Fruit fly (Drosophila melanogaster) whole organism, prepupa: ENCODE results near the gene lawc.
A peak's percentile ranks its signal among the peaks of the same experiment; 100 is the strongest.

Experiments
- Blimp-1 ChIP-seq: fragments of 200-800 bp; sonication (Bioruptor generic); optimal IDR thresholded peaks from 3 replicates; lab custom pipeline; 2017; ENCODE audit warnings: missing biosample characterization, missing genetic modification characterization, mild to moderate bottlenecking, moderate library complexity, missing genetic modification reagents
- CG10669 ChIP-seq: fragments of 200-800 bp; sonication (Bioruptor generic); optimal IDR thresholded peaks from 3 replicates; lab custom pipeline; 2018; ENCODE audit warnings: missing biosample characterization, mild to moderate bottlenecking, missing genetic modification characterization, moderate library complexity
- CG11762 ChIP-seq: fragments of 200-800 bp; sonication (Bioruptor generic); optimal IDR thresholded peaks from 3 replicates; lab custom pipeline; 2016; ENCODE audit warnings: missing biosample characterization, missing genetic modification characterization; ENCODE audit not compliant: insufficient read depth
- CG11902 ChIP-seq: fragments of 200-800 bp; sonication (Bioruptor generic); optimal IDR thresholded peaks from 3 replicates; lab custom pipeline; 2016; ENCODE audit warnings: missing biosample characterization, missing genetic modification characterization
- CG15336 ChIP-seq: fragments of 200-800 bp; sonication (Bioruptor generic); IDR thresholded peaks from 2 replicates; pipeline ENCODE4 v1.3.6; 2022; ENCODE audit warnings: missing biosample characterization, missing genetic modification characterization
- CG1621 ChIP-seq: fragments of 200-800 bp; sonication (Bioruptor generic); optimal IDR thresholded peaks from 3 replicates; lab custom pipeline; 2018; ENCODE audit warnings: missing biosample characterization, mild to moderate bottlenecking, missing genetic modification characterization
- CG3032 ChIP-seq: fragments of 200-800 bp; optimal IDR thresholded peaks from 2 replicates; lab custom pipeline; 2019; ENCODE audit warnings: missing biosample characterization, mild to moderate bottlenecking, missing genetic modification characterization, moderate library complexity
- CG31627 ChIP-seq: fragments of 200-800 bp; sonication (Bioruptor generic); optimal IDR thresholded peaks from 3 replicates; lab custom pipeline; 2016; ENCODE audit warnings: missing biosample characterization, missing genetic modification characterization
- CG34406 ChIP-seq: fragments of 200-800 bp; sonication (Bioruptor generic); optimal IDR thresholded peaks from 3 replicates; lab custom pipeline; 2016; ENCODE audit warnings: missing biosample characterization, missing genetic modification characterization
- CG3919 ChIP-seq: fragments of 200-800 bp; sonication (Bioruptor generic); optimal IDR thresholded peaks from 3 replicates; lab custom pipeline; 2016; ENCODE audit warnings: missing biosample characterization, missing genetic modification characterization
- CG6276 ChIP-seq: fragments of 200-800 bp; sonication (Bioruptor generic); optimal IDR thresholded peaks from 2 replicates; lab custom pipeline; 2017; ENCODE audit warnings: missing biosample characterization, mild to moderate bottlenecking, missing genetic modification characterization
- CG6792 ChIP-seq: fragments of 200-800 bp; sonication (Bioruptor generic); optimal IDR thresholded peaks from 3 replicates; lab custom pipeline; 2016; ENCODE audit warnings: missing biosample characterization, missing genetic modification characterization
- CG7368 ChIP-seq: fragments of 200-800 bp; sonication (Bioruptor generic); optimal IDR thresholded peaks from 3 replicates; lab custom pipeline; 2016; ENCODE audit warnings: missing biosample characterization, missing genetic modification characterization
- CG8119 ChIP-seq: fragments of 200-800 bp; sonication (Bioruptor generic); IDR thresholded peaks from 3 replicates; pipeline ENCODE4 v1.3.6; 2022; ENCODE audit warnings: missing biosample characterization, missing genetic modification characterization
- CG8319 ChIP-seq: fragments of 200-800 bp; sonication (Bioruptor generic); optimal IDR thresholded peaks from 3 replicates; lab custom pipeline; 2016; ENCODE audit warnings: missing biosample characterization, missing genetic modification characterization
- CG8632 ChIP-seq: fragments of 200-800 bp; sonication (Bioruptor generic); optimal IDR thresholded peaks from 3 replicates; lab custom pipeline; 2016; ENCODE audit warnings: missing biosample characterization, missing genetic modification characterization
- CG9139 ChIP-seq: fragments of 200-800 bp; sonication (Bioruptor generic); optimal IDR thresholded peaks from 3 replicates; lab custom pipeline; 2017; ENCODE audit warnings: missing biosample characterization, mild to moderate bottlenecking, missing genetic modification characterization
- Eip75B ChIP-seq: fragments of 200-800 bp; sonication (Bioruptor generic); optimal IDR thresholded peaks from 3 replicates; lab custom pipeline; 2016; ENCODE audit warnings: missing biosample characterization, missing genetic modification characterization
- Eip78C ChIP-seq: fragments of 200-800 bp; sonication (Bioruptor generic); peaks from one replicate; lab custom pipeline; 2016; ENCODE audit warnings: missing biosample characterization, missing genetic modification characterization
- Eip93F ChIP-seq: fragments of 200-800 bp; sonication (Bioruptor generic); optimal IDR thresholded peaks from 2 replicates; lab custom pipeline; 2016; ENCODE audit warnings: missing biosample characterization, mild to moderate bottlenecking, missing genetic modification characterization
- Ets21C ChIP-seq: fragments of 200-800 bp; sonication (Bioruptor generic); optimal IDR thresholded peaks from 3 replicates; lab custom pipeline; 2016; ENCODE audit warnings: missing biosample characterization, missing genetic modification characterization
- Ets96B ChIP-seq: fragments of 200-800 bp; optimal IDR thresholded peaks from 2 replicates; lab custom pipeline; 2019; ENCODE audit warnings: missing biosample characterization, mild to moderate bottlenecking, missing genetic modification characterization, moderate library complexity
- Gug ChIP-seq: fragments of 200-800 bp; sonication (Bioruptor generic); IDR thresholded peaks from 2 replicates; pipeline ENCODE4 v1.3.6; 2022; ENCODE audit warnings: missing biosample characterization, missing genetic modification characterization
- Lpt ChIP-seq: fragments of 200-800 bp; sonication (Bioruptor generic); optimal IDR thresholded peaks from 3 replicates; lab custom pipeline; 2016; ENCODE audit warnings: missing biosample characterization, missing genetic modification characterization
- OdsH ChIP-seq: fragments of 200-800 bp; sonication (Bioruptor generic); optimal IDR thresholded peaks from 3 replicates; lab custom pipeline; 2016; ENCODE audit warnings: missing biosample characterization, missing genetic modification characterization
- Smox ChIP-seq: fragments of 200-800 bp; sonication (Bioruptor generic); optimal IDR thresholded peaks from 3 replicates; lab custom pipeline; 2016; ENCODE audit warnings: missing biosample characterization, missing genetic modification characterization
- Sox102F ChIP-seq: fragments of 200-800 bp; sonication (Bioruptor generic); optimal IDR thresholded peaks from 2 replicates; lab custom pipeline; 2016; ENCODE audit warnings: missing biosample characterization, mild to moderate bottlenecking, missing genetic modification characterization
- Sox14 ChIP-seq: fragments of 200-800 bp; sonication (Bioruptor generic); optimal IDR thresholded peaks from 3 replicates; lab custom pipeline; 2016; ENCODE audit warnings: missing biosample characterization, missing genetic modification characterization
- Sox15 ChIP-seq: fragments of 200-800 bp; sonication (Bioruptor generic); optimal IDR thresholded peaks from 3 replicates; lab custom pipeline; 2016; ENCODE audit warnings: missing biosample characterization, missing genetic modification characterization
- acj6 ChIP-seq: fragments of 200-800 bp; sonication (Bioruptor generic); optimal IDR thresholded peaks from 3 replicates; lab custom pipeline; 2016; ENCODE audit warnings: missing biosample characterization, missing genetic modification characterization
- cyc ChIP-seq: fragments of 200-800 bp; sonication (Bioruptor generic); optimal IDR thresholded peaks from 3 replicates; lab custom pipeline; 2016; ENCODE audit warnings: missing biosample characterization, missing genetic modification characterization
- dac ChIP-seq: fragments of 200-800 bp; sonication (Bioruptor generic); optimal IDR thresholded peaks from 2 replicates; lab custom pipeline; 2017; ENCODE audit warnings: missing biosample characterization, mild to moderate bottlenecking, missing genetic modification characterization
- esn ChIP-seq: fragments of 200-800 bp; sonication (Bioruptor generic); optimal IDR thresholded peaks from 2 replicates; lab custom pipeline; 2016; ENCODE audit warnings: missing biosample characterization, mild to moderate bottlenecking, missing genetic modification characterization, moderate library complexity
- fd59A ChIP-seq: fragments of 200-800 bp; sonication (Bioruptor generic); optimal IDR thresholded peaks from 2 replicates; lab custom pipeline; 2017; ENCODE audit warnings: missing biosample characterization, mild to moderate bottlenecking, missing genetic modification characterization, missing genetic modification reagents
- fd85E ChIP-seq: fragments of 200-800 bp; sonication (Bioruptor generic); optimal IDR thresholded peaks from 3 replicates; lab custom pipeline; 2016; ENCODE audit warnings: missing biosample characterization, missing genetic modification characterization
- lz ChIP-seq: fragments of 200-800 bp; sonication (Bioruptor generic); optimal IDR thresholded peaks from 3 replicates; lab custom pipeline; 2016; ENCODE audit warnings: missing biosample characterization, missing genetic modification characterization
- salr ChIP-seq, 2 experiments: fragments of 200-800 bp; sonication (Bioruptor generic); optimal IDR thresholded peaks; 3 replicates each; lab custom pipeline; 2016 to 2018; ENCODE audit warnings: missing biosample characterization in 2 of 2, missing genetic modification characterization in 2 of 2, mild to moderate bottlenecking in 1 of 2
- spab ChIP-seq: fragments of 200-800 bp; sonication (Bioruptor generic); optimal IDR thresholded peaks from 2 replicates; lab custom pipeline; 2017; ENCODE audit warnings: missing biosample characterization, mild to moderate bottlenecking, missing genetic modification characterization, missing genetic modification reagents
- ss ChIP-seq, 2 experiments: fragments of 200-800 bp; sonication (Bioruptor generic); optimal IDR thresholded peaks; 2 replicates in 1 of 2; 3 replicates in 1 of 2; lab custom pipeline; 2017 to 2018; ENCODE audit warnings: mild to moderate bottlenecking in 2 of 2, missing biosample characterization in 2 of 2, missing genetic modification characterization in 2 of 2, moderate library complexity in 1 of 2
- svp ChIP-seq: fragments of 200-800 bp; sonication (Bioruptor generic); peaks from one replicate; lab custom pipeline; 2016; ENCODE audit warnings: missing biosample characterization, missing genetic modification characterization
- topi ChIP-seq: fragments of 200-800 bp; sonication (Bioruptor generic); optimal IDR thresholded peaks from 3 replicates; lab custom pipeline; 2016; ENCODE audit warnings: missing biosample characterization, missing genetic modification characterization
- vri ChIP-seq: fragments of 200-800 bp; sonication (Bioruptor generic); optimal IDR thresholded peaks from 3 replicates; lab custom pipeline; 2016; ENCODE audit warnings: missing biosample characterization, mild to moderate bottlenecking, missing genetic modification characterization

Gene lawc

dm6 chrX:8455019-8455555 lies 43.6 kb upstream of the lawc start, which contains the start of gene org-1 (continued):
- peak; percentile 90 to 92 for TF ChIP-seq ss (GFP tag; optimal IDR thresholded peaks at IDR 0.05; lab: Kevin White, UChicago)
- peak; percentile 91 for TF ChIP-seq CG1621 (tag; lab: Kevin White, UChicago)
- no peak for TF ChIP-seq Eip93F (GFP tag; lab: Kevin White, UChicago)
- peak; percentile 87 for TF ChIP-seq spab (GFP tag; lab: Kevin White, UChicago)
- peak; percentile 70 for TF ChIP-seq esn
- peak; percentile 84 for TF ChIP-seq CG11762
- TF ChIP-seq CG3919: peak; percentile 92
- TF ChIP-seq CG31627 (GFP tag; lab: Kevin White, UChicago): peak; percentile 63
- TF ChIP-seq topi: peak; percentile 79
- peak; percentile 33 for TF ChIP-seq fd85E
- peak; percentile 96 for TF ChIP-seq Eip78C (GFP tag; lab: Kevin White, UChicago)
- peak; percentile 94 for TF ChIP-seq CG8119

- TF ChIP-seq CG8632 (GFP tag; lab: Kevin White, UChicago): no peak
- no peak for TF ChIP-seq Ets96B (tag; lab: Kevin White, UChicago)
- no peak for TF ChIP-seq CG11902 (GFP tag; lab: Kevin White, UChicago)
- TF ChIP-seq fd59A (GFP tag; lab: Kevin White, UChicago): no peak
- TF ChIP-seq Blimp-1 (GFP tag; lab: Kevin White, UChicago): no peak
- TF ChIP-seq CG3032 (tag; lab: Kevin White, UChicago): no peak
- TF ChIP-seq topi: no peak
- no peak for TF ChIP-seq Sox102F (GFP tag; lab: Kevin White, UChicago)
- no peak for TF ChIP-seq CG10669 (GFP tag; lab: Kevin White, UChicago)
- no peak for TF ChIP-seq vri (GFP tag; lab: Kevin White, UChicago)
- no peak for TF ChIP-seq salr (GFP tag; optimal IDR thresholded peaks at IDR 0.05; lab: Kevin White, UChicago)
Observed at dm6 chrX:8452163-8452562, 40.7 kb upstream of the lawc start.

dm6 chrX:8450214-8450904 lies 38.9 kb upstream of the lawc start:
- TF ChIP-seq OdsH (GFP tag; lab: Kevin White, UChicago) (no peak), CG1621 (tag; lab: Kevin White, UChicago) (no peak), CG9139 (no peak), lz (GFP tag; lab: Kevin White, UChicago) (no peak), CG31627 (GFP tag; lab: Kevin White, UChicago) (no peak), svp (no peak), Sox102F (GFP tag; lab: Kevin White, UChicago) (no peak), CG6792 (GFP tag; lab: Kevin White, UChicago) (no peak), CG8319 (GFP tag; lab: Kevin White, UChicago) (no peak), CG8632 (GFP tag; lab: Kevin White, UChicago) (no peak), vri (GFP tag; lab: Kevin White, UChicago) (no peak), Blimp-1 (GFP tag; lab: Kevin White, UChicago) (no peak), acj6 (GFP tag; lab: Kevin White, UChicago) (no peak), Ets96B (tag; lab: Kevin White, UChicago) (no peak), CG34406 (GFP tag; lab: Kevin White, UChicago) (no peak), Sox15 (GFP tag; lab: Kevin White, UChicago) (no peak), Ets21C (GFP tag; lab: Kevin White, UChicago) (no peak), Smox (GFP tag; lab: Kevin White, UChicago) (no peak)
- TF ChIP-seq, all 60 proteins: peak for 0

- TF ChIP-seq CG7368 (GFP tag; lab: Kevin White, UChicago) (no peak), CG31627 (GFP tag; lab: Kevin White, UChicago) (no peak), Lpt (GFP tag; lab: Kevin White, UChicago) (no peak), CG6792 (GFP tag; lab: Kevin White, UChicago) (no peak), CG6276 (GFP tag; lab: Kevin White, UChicago) (no peak), CG15336 (GFP tag; lab: Robert Waterston, UW) (no peak), cyc (no peak), esn (no peak), CG11902 (GFP tag; lab: Kevin White, UChicago) (no peak), Sox14 (GFP tag; lab: Kevin White, UChicago) (no peak), CG8632 (GFP tag; lab: Kevin White, UChicago) (no peak), Gug (GFP tag; lab: Robert Waterston, UW) (no peak), salr (GFP tag; optimal IDR thresholded peaks at IDR 0.05; lab: Kevin White, UChicago) (no peak), dac (no peak), Blimp-1 (GFP tag; lab: Kevin White, UChicago) (no peak), Ets96B (tag; lab: Kevin White, UChicago) (no peak), Eip75B (GFP tag; lab: Kevin White, UChicago) (no peak), topi (no peak)
Observed at dm6 chrX:8448171-8448570, 36.7 kb upstream of the lawc start.
